Fruit fly (Drosophila melanogaster) whole organism, prepupa: ENCODE data around the gene CG10470.

Experiments used
- Blimp-1 ChIP-seq: fragments of 200-800 bp; sonication (Bioruptor generic); optimal IDR thresholded peaks from 3 replicates; lab custom pipeline; 2017; ENCODE audit warnings: missing biosample characterization, missing genetic modification characterization, mild to moderate bottlenecking, moderate library complexity, missing genetic modification reagents
- CG10631 ChIP-seq: fragments of 200-800 bp; sonication (Bioruptor generic); optimal IDR thresholded peaks from 2 replicates; lab custom pipeline; 2016; ENCODE audit warnings: missing biosample characterization, missing genetic modification characterization
- CG10669 ChIP-seq: fragments of 200-800 bp; sonication (Bioruptor generic); optimal IDR thresholded peaks from 3 replicates; lab custom pipeline; 2018; ENCODE audit warnings: missing biosample characterization, mild to moderate bottlenecking, missing genetic modification characterization, moderate library complexity
- CG11294 ChIP-seq: fragments of 200-800 bp; sonication (Bioruptor generic); IDR thresholded peaks from 2 replicates; pipeline ENCODE4 v1.3.6; 2022; ENCODE audit warnings: missing biosample characterization, missing genetic modification characterization
- CG11762 ChIP-seq: fragments of 200-800 bp; sonication (Bioruptor generic); optimal IDR thresholded peaks from 3 replicates; lab custom pipeline; 2016; ENCODE audit warnings: missing biosample characterization, missing genetic modification characterization; ENCODE audit not compliant: insufficient read depth
- CG11902 ChIP-seq: fragments of 200-800 bp; sonication (Bioruptor generic); optimal IDR thresholded peaks from 3 replicates; lab custom pipeline; 2016; ENCODE audit warnings: missing biosample characterization, missing genetic modification characterization
- CG15336 ChIP-seq: fragments of 200-800 bp; sonication (Bioruptor generic); IDR thresholded peaks from 2 replicates; pipeline ENCODE4 v1.3.6; 2022; ENCODE audit warnings: missing biosample characterization, missing genetic modification characterization
- CG16779 ChIP-seq: fragments of 200-800 bp; sonication (Bioruptor generic); optimal IDR thresholded peaks from 3 replicates; lab custom pipeline; 2017; ENCODE audit warnings: missing biosample characterization, mild to moderate bottlenecking, missing genetic modification characterization
- CG3032 ChIP-seq: fragments of 200-800 bp; optimal IDR thresholded peaks from 2 replicates; lab custom pipeline; 2019; ENCODE audit warnings: missing biosample characterization, mild to moderate bottlenecking, missing genetic modification characterization, moderate library complexity
- CG31627 ChIP-seq: fragments of 200-800 bp; sonication (Bioruptor generic); optimal IDR thresholded peaks from 3 replicates; lab custom pipeline; 2016; ENCODE audit warnings: missing biosample characterization, missing genetic modification characterization
- CG32006 ChIP-seq: fragments of 200-800 bp; sonication (Bioruptor generic); optimal IDR thresholded peaks from 3 replicates; lab custom pipeline; 2017; ENCODE audit warnings: missing biosample characterization, mild to moderate bottlenecking, missing genetic modification characterization
- CG34406 ChIP-seq: fragments of 200-800 bp; sonication (Bioruptor generic); optimal IDR thresholded peaks from 3 replicates; lab custom pipeline; 2016; ENCODE audit warnings: missing biosample characterization, missing genetic modification characterization
- CG3919 ChIP-seq: fragments of 200-800 bp; sonication (Bioruptor generic); optimal IDR thresholded peaks from 3 replicates; lab custom pipeline; 2016; ENCODE audit warnings: missing biosample characterization, missing genetic modification characterization
- CG4318 ChIP-seq: fragments of 200-800 bp; sonication (Bioruptor generic); optimal IDR thresholded peaks from 3 replicates; lab custom pipeline; 2017; ENCODE audit warnings: missing biosample characterization, mild to moderate bottlenecking, missing genetic modification characterization
- CG6276 ChIP-seq: fragments of 200-800 bp; sonication (Bioruptor generic); optimal IDR thresholded peaks from 2 replicates; lab custom pipeline; 2017; ENCODE audit warnings: missing biosample characterization, mild to moderate bottlenecking, missing genetic modification characterization
- CG6792 ChIP-seq: fragments of 200-800 bp; sonication (Bioruptor generic); optimal IDR thresholded peaks from 3 replicates; lab custom pipeline; 2016; ENCODE audit warnings: missing biosample characterization, missing genetic modification characterization
- CG6808 ChIP-seq: fragments of 200-800 bp; sonication (Bioruptor generic); optimal IDR thresholded peaks from 3 replicates; lab custom pipeline; 2017; ENCODE audit warnings: missing biosample characterization, missing genetic modification characterization, mild to moderate bottlenecking, moderate library complexity, missing genetic modification reagents
- CG7368 ChIP-seq: fragments of 200-800 bp; sonication (Bioruptor generic); optimal IDR thresholded peaks from 3 replicates; lab custom pipeline; 2016; ENCODE audit warnings: missing biosample characterization, missing genetic modification characterization
- CG8119 ChIP-seq: fragments of 200-800 bp; sonication (Bioruptor generic); IDR thresholded peaks from 3 replicates; pipeline ENCODE4 v1.3.6; 2022; ENCODE audit warnings: missing biosample characterization, missing genetic modification characterization
- CG8319 ChIP-seq: fragments of 200-800 bp; sonication (Bioruptor generic); optimal IDR thresholded peaks from 3 replicates; lab custom pipeline; 2016; ENCODE audit warnings: missing biosample characterization, missing genetic modification characterization
- CG9139 ChIP-seq: fragments of 200-800 bp; sonication (Bioruptor generic); optimal IDR thresholded peaks from 3 replicates; lab custom pipeline; 2017; ENCODE audit warnings: missing biosample characterization, mild to moderate bottlenecking, missing genetic modification characterization
- Eip75B ChIP-seq: fragments of 200-800 bp; sonication (Bioruptor generic); optimal IDR thresholded peaks from 3 replicates; lab custom pipeline; 2016; ENCODE audit warnings: missing biosample characterization, missing genetic modification characterization
- Eip93F ChIP-seq: fragments of 200-800 bp; sonication (Bioruptor generic); optimal IDR thresholded peaks from 2 replicates; lab custom pipeline; 2016; ENCODE audit warnings: missing biosample characterization, mild to moderate bottlenecking, missing genetic modification characterization
- Ets21C ChIP-seq: fragments of 200-800 bp; sonication (Bioruptor generic); optimal IDR thresholded peaks from 3 replicates; lab custom pipeline; 2016; ENCODE audit warnings: missing biosample characterization, missing genetic modification characterization
- Ets96B ChIP-seq: fragments of 200-800 bp; optimal IDR thresholded peaks from 2 replicates; lab custom pipeline; 2019; ENCODE audit warnings: missing biosample characterization, mild to moderate bottlenecking, missing genetic modification characterization, moderate library complexity
- Gug ChIP-seq: fragments of 200-800 bp; sonication (Bioruptor generic); IDR thresholded peaks from 2 replicates; pipeline ENCODE4 v1.3.6; 2022; ENCODE audit warnings: missing biosample characterization, missing genetic modification characterization
- Hr38 ChIP-seq: sonication (Bioruptor generic); optimal IDR thresholded peaks from 2 replicates; lab custom pipeline; 2016; ENCODE audit warnings: missing biosample characterization, missing genetic modification characterization
- Lpt ChIP-seq: fragments of 200-800 bp; sonication (Bioruptor generic); optimal IDR thresholded peaks from 3 replicates; lab custom pipeline; 2016; ENCODE audit warnings: missing biosample characterization, missing genetic modification characterization
- Met ChIP-seq: fragments of 200-800 bp; sonication (Bioruptor generic); optimal IDR thresholded peaks from 3 replicates; lab custom pipeline; 2016; ENCODE audit warnings: missing biosample characterization, missing genetic modification characterization
- OdsH ChIP-seq: fragments of 200-800 bp; sonication (Bioruptor generic); optimal IDR thresholded peaks from 3 replicates; lab custom pipeline; 2016; ENCODE audit warnings: missing biosample characterization, missing genetic modification characterization
- Smox ChIP-seq: fragments of 200-800 bp; sonication (Bioruptor generic); optimal IDR thresholded peaks from 3 replicates; lab custom pipeline; 2016; ENCODE audit warnings: missing biosample characterization, missing genetic modification characterization
- Sox102F ChIP-seq: fragments of 200-800 bp; sonication (Bioruptor generic); optimal IDR thresholded peaks from 2 replicates; lab custom pipeline; 2016; ENCODE audit warnings: missing biosample characterization, mild to moderate bottlenecking, missing genetic modification characterization
- Sox15 ChIP-seq: fragments of 200-800 bp; sonication (Bioruptor generic); optimal IDR thresholded peaks from 3 replicates; lab custom pipeline; 2016; ENCODE audit warnings: missing biosample characterization, missing genetic modification characterization
- achi ChIP-seq: fragments of 200-800 bp; sonication (Bioruptor generic); optimal IDR thresholded peaks from 3 replicates; lab custom pipeline; 2016; ENCODE audit warnings: missing biosample characterization, missing genetic modification characterization
- acj6 ChIP-seq: fragments of 200-800 bp; sonication (Bioruptor generic); optimal IDR thresholded peaks from 3 replicates; lab custom pipeline; 2016; ENCODE audit warnings: missing biosample characterization, missing genetic modification characterization
- cyc ChIP-seq: fragments of 200-800 bp; sonication (Bioruptor generic); optimal IDR thresholded peaks from 3 replicates; lab custom pipeline; 2016; ENCODE audit warnings: missing biosample characterization, missing genetic modification characterization
- eg ChIP-seq: fragments of 200-800 bp; sonication (Bioruptor generic); IDR thresholded peaks from 3 replicates; pipeline ENCODE4 v1.3.6; 2022; ENCODE audit warnings: missing biosample characterization, missing genetic modification characterization
- esn ChIP-seq: fragments of 200-800 bp; sonication (Bioruptor generic); optimal IDR thresholded peaks from 2 replicates; lab custom pipeline; 2016; ENCODE audit warnings: missing biosample characterization, mild to moderate bottlenecking, missing genetic modification characterization, moderate library complexity
- fd59A ChIP-seq: fragments of 200-800 bp; sonication (Bioruptor generic); optimal IDR thresholded peaks from 2 replicates; lab custom pipeline; 2017; ENCODE audit warnings: missing biosample characterization, mild to moderate bottlenecking, missing genetic modification characterization, missing genetic modification reagents
- fd85E ChIP-seq: fragments of 200-800 bp; sonication (Bioruptor generic); optimal IDR thresholded peaks from 3 replicates; lab custom pipeline; 2016; ENCODE audit warnings: missing biosample characterization, missing genetic modification characterization
- fkh ChIP-seq: fragments of 200-800 bp; sonication (Bioruptor generic); optimal IDR thresholded peaks from 3 replicates; lab custom pipeline; 2017; ENCODE audit warnings: missing biosample characterization, mild to moderate bottlenecking, missing genetic modification characterization, moderate library complexity
- lz ChIP-seq: fragments of 200-800 bp; sonication (Bioruptor generic); optimal IDR thresholded peaks from 3 replicates; lab custom pipeline; 2016; ENCODE audit warnings: missing biosample characterization, missing genetic modification characterization
- net ChIP-seq: fragments of 200-800 bp; sonication (Bioruptor generic); optimal IDR thresholded peaks from 3 replicates; lab custom pipeline; 2016; ENCODE audit warnings: missing biosample characterization, missing genetic modification characterization
- salr ChIP-seq, 2 experiments: fragments of 200-800 bp; sonication (Bioruptor generic); optimal IDR thresholded peaks; 3 replicates each; lab custom pipeline; 2016 to 2018; ENCODE audit warnings: missing biosample characterization in 2 of 2, missing genetic modification characterization in 2 of 2, mild to moderate bottlenecking in 1 of 2
- spab ChIP-seq: fragments of 200-800 bp; sonication (Bioruptor generic); optimal IDR thresholded peaks from 2 replicates; lab custom pipeline; 2017; ENCODE audit warnings: missing biosample characterization, mild to moderate bottlenecking, missing genetic modification characterization, missing genetic modification reagents
- ss ChIP-seq, 2 experiments: fragments of 200-800 bp; sonication (Bioruptor generic); optimal IDR thresholded peaks; 2 replicates in 1 of 2; 3 replicates in 1 of 2; lab custom pipeline; 2017 to 2018; ENCODE audit warnings: mild to moderate bottlenecking in 2 of 2, missing biosample characterization in 2 of 2, missing genetic modification characterization in 2 of 2, moderate library complexity in 1 of 2

CG10470 gene

DNA sequence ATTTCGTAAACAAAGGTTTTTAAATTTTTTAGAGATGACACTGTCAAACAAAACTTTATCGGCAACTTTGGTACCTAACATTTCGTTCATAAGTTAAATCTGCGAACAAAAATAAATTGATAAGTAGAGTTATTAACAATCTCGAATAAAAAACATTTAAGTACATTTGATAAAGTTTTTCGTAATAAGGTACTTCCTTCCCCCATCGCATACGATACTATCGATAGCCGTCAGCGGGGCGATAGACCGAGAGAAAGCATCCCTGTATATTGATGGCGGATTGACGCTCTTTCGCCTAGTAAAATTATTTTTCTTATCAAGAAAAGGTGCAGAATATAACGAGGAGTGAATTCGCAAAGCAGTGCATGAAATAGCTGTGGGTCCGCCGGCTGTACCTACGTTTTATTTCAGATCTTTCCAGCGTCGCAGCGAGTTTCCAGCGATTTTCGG, 3.7 kb upstream of the CG10470 start, which contains the start of the genes Ttc19 and Acn (continued):
- peak; percentile 78 for TF ChIP-seq eg (GFP tag; lab: Robert Waterston, UW)
- TF ChIP-seq Ets21C (GFP tag; lab: Kevin White, UChicago): peak; percentile 80
- TF ChIP-seq Lpt (GFP tag; lab: Kevin White, UChicago): peak; percentile 55
- TF ChIP-seq CG8319 (GFP tag; lab: Kevin White, UChicago): peak; percentile 53
- peak; percentile 84 for TF ChIP-seq achi (GFP tag; lab: Kevin White, UChicago)
- TF ChIP-seq esn (GFP tag; lab: Kevin White, UChicago): peak; percentile 90
- peak; percentile 80 for TF ChIP-seq CG34406
- TF ChIP-seq Gug (GFP tag; lab: Robert Waterston, UW): peak; percentile 66
- peak; percentile 72 for TF ChIP-seq CG11762 (GFP tag; lab: Kevin White, UChicago)
- TF ChIP-seq CG6276 (GFP tag; lab: Kevin White, UChicago): no peak
- no peak for TF ChIP-seq ss (GFP tag; optimal IDR thresholded peaks at IDR 0.05; lab: Kevin White, UChicago)
- no peak for TF ChIP-seq CG7368 (GFP tag; lab: Kevin White, UChicago)
- peak; percentile 88 for TF ChIP-seq OdsH
- peak; percentile 78 for TF ChIP-seq net (GFP tag; lab: Kevin White, UChicago)
- TF ChIP-seq Blimp-1: no peak
- TF ChIP-seq Smox (GFP tag; lab: Kevin White, UChicago): peak; percentile 86
- peak; percentile 55 for TF ChIP-seq CG11902 (GFP tag; lab: Kevin White, UChicago)
- TF ChIP-seq acj6 (GFP tag; lab: Kevin White, UChicago): peak; percentile 81
- no peak for TF ChIP-seq CG6808
- TF ChIP-seq Met (GFP tag; lab: Kevin White, UChicago): peak; percentile 84
- no peak for TF ChIP-seq spab
- TF ChIP-seq CG16779 (tag; lab: Kevin White, UChicago): no peak
- no peak for TF ChIP-seq CG9139
- peak; percentile 74 for TF ChIP-seq CG32006 (GFP tag; lab: Kevin White, UChicago)
- peak; percentile 72 for TF ChIP-seq CG10669 (GFP tag; lab: Kevin White, UChicago)
- peak; percentile 79 for TF ChIP-seq CG3919
- TF ChIP-seq CG4318: no peak
- peak; percentile 82 for TF ChIP-seq cyc (GFP tag; lab: Kevin White, UChicago)
- TF ChIP-seq Sox15 (GFP tag; lab: Kevin White, UChicago): peak; percentile 60
- TF ChIP-seq CG31627: peak; percentile 89
- TF ChIP-seq Eip93F (GFP tag; lab: Kevin White, UChicago): no peak
- TF ChIP-seq, all 60 proteins: peak for 42

DNA sequence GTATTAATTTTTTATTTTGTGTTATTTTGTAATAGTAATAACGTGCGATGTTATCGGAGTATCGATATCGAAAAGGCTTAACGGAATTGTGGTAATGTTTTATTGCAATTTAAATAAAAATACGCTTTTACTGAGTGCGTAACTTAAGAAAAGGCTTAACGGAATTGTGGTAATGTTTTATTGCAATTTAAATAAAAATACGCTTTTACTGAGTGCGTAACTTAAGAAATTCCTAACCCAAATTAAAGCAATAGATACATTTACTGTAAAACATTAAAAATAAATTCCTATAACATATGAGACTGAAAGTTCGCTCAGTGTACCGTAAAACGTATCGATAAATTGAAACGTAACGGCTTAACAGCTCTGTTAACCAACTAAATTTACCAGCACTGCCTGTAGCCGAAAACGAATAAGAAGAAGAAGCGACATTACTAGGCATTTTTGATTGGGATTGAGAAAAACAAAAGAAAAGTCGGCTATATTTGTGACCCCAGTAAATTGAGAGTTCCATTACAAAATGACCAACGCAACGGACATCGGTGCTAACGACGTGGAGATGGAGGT, 2.7 kb downstream of the CG10470 start, which contains the start of gene Rpn3:
Gene Rpn3, plus strand, starts transcription at position 257 of the 567 bp plus-strand sequence.
- TF ChIP-seq fkh (GFP tag; lab: Kevin White, UChicago): no peak
- no peak for TF ChIP-seq fd85E (GFP tag; lab: Kevin White, UChicago)
- peak; percentile 56 for TF ChIP-seq fd59A (GFP tag; lab: Kevin White, UChicago)
- TF ChIP-seq Eip75B (GFP tag; lab: Kevin White, UChicago): peak; percentile 84
- no peak for TF ChIP-seq CG6808
- TF ChIP-seq Hr38 (GFP tag; lab: Kevin White, UChicago): peak; percentile 26
- TF ChIP-seq CG32006 (GFP tag; lab: Kevin White, UChicago): peak; percentile 80
- TF ChIP-seq CG11762 (GFP tag; lab: Kevin White, UChicago): peak; percentile 62
- TF ChIP-seq lz (GFP tag; lab: Kevin White, UChicago): peak; percentile 89
- TF ChIP-seq CG10669 (GFP tag; lab: Kevin White, UChicago): peak; percentile 75
- TF ChIP-seq CG31627: peak; percentile 86
- peak; percentile 56 for TF ChIP-seq CG11902 (GFP tag; lab: Kevin White, UChicago)
- peak; percentile 82 for TF ChIP-seq cyc (GFP tag; lab: Kevin White, UChicago)
- TF ChIP-seq CG3032: peak; percentile 74
- TF ChIP-seq CG9139: no peak
- no peak for TF ChIP-seq Sox102F
- no peak for TF ChIP-seq Blimp-1
- TF ChIP-seq CG8119 (GFP tag; lab: Robert Waterston, UW): peak; percentile 86
- TF ChIP-seq CG10631 (GFP tag; lab: Kevin White, UChicago): no peak
- peak; percentile 84 for TF ChIP-seq CG34406
- TF ChIP-seq CG8319 (GFP tag; lab: Kevin White, UChicago): peak; percentile 62
- peak in 1 of 2 experiments; percentile 1 for TF ChIP-seq salr (GFP tag; optimal IDR thresholded peaks at IDR 0.05; lab: Kevin White, UChicago)
- TF ChIP-seq CG6792 (GFP tag; lab: Kevin White, UChicago): peak; percentile 82
- TF ChIP-seq CG15336: peak; percentile 86
- TF ChIP-seq Met (GFP tag; lab: Kevin White, UChicago): peak; percentile 88
- peak; percentile 65 for TF ChIP-seq Sox15 (GFP tag; lab: Kevin White, UChicago)
- TF ChIP-seq OdsH: no peak
- no peak for TF ChIP-seq Smox (GFP tag; lab: Kevin White, UChicago)
- TF ChIP-seq Ets96B: peak; percentile 83
- no peak for TF ChIP-seq CG16779 (tag; lab: Kevin White, UChicago)
- peak; percentile 58; the same call in 1 of the 2 replicates for TF ChIP-seq CG11294 (GFP tag; lab: Robert Waterston, UW)
- TF ChIP-seq eg (GFP tag; lab: Robert Waterston, UW): peak; percentile 91
- TF ChIP-seq ss (GFP tag; optimal IDR thresholded peaks at IDR 0.05; lab: Kevin White, UChicago): peak in 1 of 2 experiments; percentile 68
- TF ChIP-seq spab: no peak
